Worm (Caenorhabditis elegans) whole organism, midembryonic: ENCODE data around the gene arf-5.

Experiments used
- T22C8.4 ChIP-seq: fragments of 200-800 bp; sonication (Bioruptor generic); IDR thresholded peaks from 2 replicates; pipeline ENCODE4 v1.3.6; 2022; ENCODE audit warnings: missing genetic modification characterization, missing compliant biosample characterization
- cog-1 ChIP-seq: sonication (generic microtip); optimal IDR thresholded peaks from 2 replicates; lab custom pipeline; 2016; ENCODE audit warnings: missing genetic modification characterization, missing compliant biosample characterization
- flt-1 ChIP-seq: fragments of 200-800 bp; sonication (Bioruptor generic); IDR thresholded peaks from 2 replicates; pipeline ENCODE4 v1.3.6; 2022; ENCODE audit warnings: missing genetic modification characterization, missing compliant biosample characterization
- klf-2 ChIP-seq: fragments of 200-800 bp; sonication (Bioruptor generic); conservative IDR thresholded peaks from 2 replicates; pipeline ENCODE4 v1.3.6; 2022; ENCODE audit warnings: missing genetic modification reagents, missing genetic modification characterization, missing compliant biosample characterization
- med-1 ChIP-seq: sonication (generic microtip); optimal IDR thresholded peaks from 2 replicates; lab custom pipeline; 2017; ENCODE audit warnings: missing genetic modification characterization, mild to moderate bottlenecking, missing compliant biosample characterization, antibody characterized with exemption, missing genetic modification reagents; ENCODE audit not compliant: insufficient read depth
- ref-1 ChIP-seq: fragments of 200-800 bp; sonication (Bioruptor generic); conservative IDR thresholded peaks from 2 replicates; pipeline ENCODE4 v1.3.6; 2022; ENCODE audit warnings: missing genetic modification reagents, missing genetic modification characterization, missing compliant biosample characterization
- tab-1 ChIP-seq: fragments of 200-800 bp; sonication (Bioruptor generic); IDR thresholded peaks from 2 replicates; pipeline ENCODE4 v1.3.6; 2022; ENCODE audit warnings: missing genetic modification characterization, missing compliant biosample characterization
- ztf-29 ChIP-seq: fragments of 200-800 bp; sonication (Bioruptor generic); IDR thresholded peaks from 2 replicates; pipeline ENCODE4 v1.3.6; 2022; ENCODE audit warnings: missing genetic modification reagents, missing genetic modification characterization, missing compliant biosample characterization

ce11 chrIV:7961889-7962342, 20.4 kb upstream of the arf-5 start:
- no peak for TF ChIP-seq med-1 (GFP tag; lab: Kevin White, UChicago)
- TF ChIP-seq flt-1 (GFP tag; lab: Robert Waterston, UW): no peak
- TF ChIP-seq klf-2 (GFP tag; lab: Robert Waterston, UW): no peak
- TF ChIP-seq ztf-29 (GFP tag; lab: Robert Waterston, UW): no peak
- no peak for TF ChIP-seq T22C8.4 (GFP tag; lab: Robert Waterston, UW)
- TF ChIP-seq ref-1: no peak
- no peak for TF ChIP-seq tab-1 (GFP tag; lab: Robert Waterston, UW)
- no peak for TF ChIP-seq cog-1 (tag; lab: Kevin White, UChicago)
